Fruit fly (Drosophila melanogaster) whole organism, prepupa: ENCODE results near the gene Karybeta3.

Experiments
- Blimp-1 ChIP-seq: fragments of 200-800 bp; sonication (Bioruptor generic); optimal IDR thresholded peaks from 3 replicates; lab custom pipeline; 2017; ENCODE audit warnings: missing biosample characterization, missing genetic modification characterization, mild to moderate bottlenecking, moderate library complexity, missing genetic modification reagents
- CG15336 ChIP-seq: fragments of 200-800 bp; sonication (Bioruptor generic); IDR thresholded peaks from 2 replicates; pipeline ENCODE4 v1.3.6; 2022; ENCODE audit warnings: missing biosample characterization, missing genetic modification characterization
- CG8119 ChIP-seq: fragments of 200-800 bp; sonication (Bioruptor generic); IDR thresholded peaks from 3 replicates; pipeline ENCODE4 v1.3.6; 2022; ENCODE audit warnings: missing biosample characterization, missing genetic modification characterization
- Eip93F ChIP-seq: fragments of 200-800 bp; sonication (Bioruptor generic); optimal IDR thresholded peaks from 2 replicates; lab custom pipeline; 2016; ENCODE audit warnings: missing biosample characterization, mild to moderate bottlenecking, missing genetic modification characterization
- Ets21C ChIP-seq: fragments of 200-800 bp; sonication (Bioruptor generic); optimal IDR thresholded peaks from 3 replicates; lab custom pipeline; 2016; ENCODE audit warnings: missing biosample characterization, missing genetic modification characterization
- Smox ChIP-seq: fragments of 200-800 bp; sonication (Bioruptor generic); optimal IDR thresholded peaks from 3 replicates; lab custom pipeline; 2016; ENCODE audit warnings: missing biosample characterization, missing genetic modification characterization
- Sox102F ChIP-seq: fragments of 200-800 bp; sonication (Bioruptor generic); optimal IDR thresholded peaks from 2 replicates; lab custom pipeline; 2016; ENCODE audit warnings: missing biosample characterization, mild to moderate bottlenecking, missing genetic modification characterization
- spab ChIP-seq: fragments of 200-800 bp; sonication (Bioruptor generic); optimal IDR thresholded peaks from 2 replicates; lab custom pipeline; 2017; ENCODE audit warnings: missing biosample characterization, mild to moderate bottlenecking, missing genetic modification characterization, missing genetic modification reagents

dm6 chr3R:4599624-4600023, 49.4 kb upstream of the Karybeta3 start:
- TF ChIP-seq CG8119 (no peak), Smox (no peak), spab (GFP tag; lab: Kevin White, UChicago) (no peak), CG15336 (no peak), Sox102F (GFP tag; lab: Kevin White, UChicago) (no peak), Blimp-1 (GFP tag; lab: Kevin White, UChicago) (no peak), Ets21C (GFP tag; lab: Kevin White, UChicago) (no peak), Eip93F (no peak)
